Worm (Caenorhabditis elegans) whole organism, young adult: ENCODE measurements around the gene Y62H9A.1.

Experiments used
- B0019.2 ChIP-seq: fragments of 200-800 bp; sonication (Bioruptor generic); conservative IDR thresholded peaks from 2 replicates; pipeline ENCODE4 v1.3.6; 2022; ENCODE audit warnings: missing genetic modification reagents, missing genetic modification characterization, missing compliant biosample characterization
- B0261.1 ChIP-seq: sonication (generic microtip); optimal IDR thresholded peaks from 2 replicates; lab custom pipeline; 2016; ENCODE audit warnings: mild to moderate bottlenecking, missing genetic modification characterization, moderate library complexity, missing compliant biosample characterization
- B0336.3 ChIP-seq: fragments of 200-800 bp; sonication (Bioruptor generic); IDR thresholded peaks from 2 replicates; pipeline ENCODE4 v1.3.6; 2022; ENCODE audit warnings: missing genetic modification characterization, missing compliant biosample characterization
- D2030.7 ChIP-seq: fragments of 200-800 bp; sonication (Bioruptor generic); IDR thresholded peaks from 2 replicates; pipeline ENCODE4 v1.3.6; 2022; ENCODE audit warnings: missing genetic modification reagents, missing genetic modification characterization, missing compliant biosample characterization
- F22D6.2 ChIP-seq: sonication (generic microtip); optimal IDR thresholded peaks from 2 replicates; lab custom pipeline; 2016; ENCODE audit warnings: mild to moderate bottlenecking, missing genetic modification characterization, missing compliant biosample characterization
- F37B4.10 ChIP-seq: fragments of 200-800 bp; sonication (Bioruptor generic); IDR thresholded peaks from 2 replicates; pipeline ENCODE4 v1.3.6; 2022; ENCODE audit warnings: missing genetic modification characterization, missing compliant biosample characterization
- F39B2.1 ChIP-seq: fragments of 200-800 bp; sonication (Bioruptor generic); IDR thresholded peaks from 2 replicates; pipeline ENCODE4 v1.3.6; 2022; ENCODE audit warnings: missing genetic modification reagents, missing genetic modification characterization, missing compliant biosample characterization
- K12H6.12 ChIP-seq: fragments of 200-800 bp; sonication (Bioruptor generic); optimal IDR thresholded peaks from 2 replicates; lab custom pipeline; 2018; ENCODE audit warnings: mild to moderate bottlenecking, missing genetic modification characterization, missing compliant biosample characterization
- Y53F4B.3 ChIP-seq: fragments of 200-800 bp; sonication (Bioruptor generic); IDR thresholded peaks from 2 replicates; pipeline ENCODE4 v1.3.6; 2022; ENCODE audit warnings: missing genetic modification reagents, missing genetic modification characterization, missing compliant biosample characterization
- Y53G8AR.9 ChIP-seq: fragments of 200-800 bp; sonication (Bioruptor generic); conservative IDR thresholded peaks from 2 replicates; pipeline ENCODE4 v1.3.6; 2022; ENCODE audit warnings: missing genetic modification reagents, missing genetic modification characterization, missing compliant biosample characterization
- Y79H2A.3 ChIP-seq: fragments of 200-800 bp; sonication (Bioruptor generic); conservative IDR thresholded peaks from 2 replicates; pipeline ENCODE4 v1.3.6; 2022; ENCODE audit warnings: missing genetic modification reagents, missing genetic modification characterization, missing compliant biosample characterization
- aptf-3 ChIP-seq: fragments of 200-800 bp; sonication (Bioruptor generic); IDR thresholded peaks from 2 replicates; pipeline ENCODE4 v1.3.6; 2022; ENCODE audit warnings: missing genetic modification characterization, missing compliant biosample characterization
- athp-1 ChIP-seq: sonication (generic microtip); optimal IDR thresholded peaks from 2 replicates; lab custom pipeline; 2017; ENCODE audit warnings: mild to moderate bottlenecking, missing genetic modification characterization, missing compliant biosample characterization
- attf-3 ChIP-seq: fragments of 200-800 bp; sonication (Bioruptor generic); conservative IDR thresholded peaks from 2 replicates; pipeline ENCODE4 v1.3.6; 2022; ENCODE audit warnings: missing genetic modification reagents, missing genetic modification characterization, missing compliant biosample characterization
- attf-5 ChIP-seq: fragments of 200-800 bp; sonication (Bioruptor generic); optimal IDR thresholded peaks from 2 replicates; lab custom pipeline; 2018; ENCODE audit warnings: mild to moderate bottlenecking, missing genetic modification characterization, missing compliant biosample characterization
- bed-1 ChIP-seq: fragments of 200-800 bp; sonication (Bioruptor generic); IDR thresholded peaks from 2 replicates; pipeline ENCODE4 v1.3.6; 2022; ENCODE audit warnings: missing genetic modification reagents, missing genetic modification characterization, missing compliant biosample characterization
- ccch-3 ChIP-seq: fragments of 200-800 bp; sonication (Bioruptor generic); optimal IDR thresholded peaks from 2 replicates; lab custom pipeline; 2018; ENCODE audit warnings: mild to moderate bottlenecking, missing genetic modification characterization, missing compliant biosample characterization
- ceh-40 ChIP-seq: fragments of 200-800 bp; sonication (Bioruptor generic); IDR thresholded peaks from 2 replicates; pipeline ENCODE4 v1.3.6; 2022; ENCODE audit warnings: missing genetic modification characterization, missing compliant biosample characterization
- ceh-58 ChIP-seq: fragments of 200-800 bp; sonication (Bioruptor generic); IDR thresholded peaks from 2 replicates; pipeline ENCODE4 v1.3.6; 2022; ENCODE audit warnings: missing genetic modification characterization, missing compliant biosample characterization
- egrh-3 ChIP-seq: fragments of 200-800 bp; sonication (Bioruptor generic); IDR thresholded peaks from 2 replicates; pipeline ENCODE4 v1.3.6; 2022; ENCODE audit warnings: missing genetic modification reagents, missing genetic modification characterization, missing compliant biosample characterization
- ekl-4 ChIP-seq: fragments of 200-800 bp; sonication (Bioruptor generic); IDR thresholded peaks from 2 replicates; pipeline ENCODE4 v1.3.6; 2022; ENCODE audit warnings: missing genetic modification reagents, missing genetic modification characterization, missing compliant biosample characterization
- ets-4 ChIP-seq: fragments of 200-800 bp; sonication (Bioruptor generic); optimal IDR thresholded peaks from 2 replicates; lab custom pipeline; 2018; ENCODE audit warnings: mild to moderate bottlenecking, missing genetic modification characterization, missing compliant biosample characterization
- hlh-26 ChIP-seq: fragments of 200-800 bp; sonication (Bioruptor generic); conservative IDR thresholded peaks from 2 replicates; pipeline ENCODE4 v1.3.6; 2022; ENCODE audit warnings: missing genetic modification reagents, missing genetic modification characterization, missing compliant biosample characterization
- hmg-1.2 ChIP-seq: fragments of 200-800 bp; sonication (Bioruptor generic); IDR thresholded peaks from 2 replicates; pipeline ENCODE4 v1.3.6; 2022; ENCODE audit warnings: missing genetic modification reagents, missing genetic modification characterization, missing compliant biosample characterization
- hmg-20 ChIP-seq: fragments of 200-800 bp; sonication (Bioruptor generic); IDR thresholded peaks from 2 replicates; pipeline ENCODE4 v1.3.6; 2022; ENCODE audit warnings: missing genetic modification reagents, missing genetic modification characterization, missing compliant biosample characterization
- let-607 ChIP-seq, 2 experiments: fragments of 200-800 bp in 1 of 2; sonication (Bioruptor generic) in 1 of 2; sonication (generic microtip) in 1 of 2; optimal IDR thresholded peaks; 2 replicates each; lab custom pipeline; 2016 to 2018; ENCODE audit warnings: mild to moderate bottlenecking in 2 of 2, missing compliant biosample characterization in 2 of 2, missing genetic modification characterization in 2 of 2, moderate library complexity in 2 of 2, missing genotype in 1 of 2
- lin-26 ChIP-seq: fragments of 200-800 bp; sonication (Bioruptor generic); IDR thresholded peaks from 2 replicates; pipeline ENCODE4 v1.3.6; 2022; ENCODE audit warnings: missing genetic modification reagents, missing genetic modification characterization, missing compliant biosample characterization
- lin-35 ChIP-seq, 3 experiments: fragments of 150-350 bp in 2 of 3; sonication (generic microtip) in 1 of 3; optimal IDR thresholded peaks; 2 replicates each; lab custom pipeline; 2014 to 2018; ENCODE audit warnings: missing biosample characterization in 3 of 3, missing genetic modification characterization in 3 of 3, missing genetic modification reagents in 3 of 3
- lir-1 ChIP-seq: fragments of 200-800 bp; sonication (Bioruptor generic); conservative IDR thresholded peaks from 2 replicates; pipeline ENCODE4 v1.3.6; 2022; ENCODE audit warnings: missing genetic modification reagents, missing genetic modification characterization, missing compliant biosample characterization
- lsy-27 ChIP-seq: sonication (generic microtip); optimal IDR thresholded peaks from 2 replicates; lab custom pipeline; 2017; ENCODE audit warnings: missing genetic modification characterization, mild to moderate bottlenecking, missing compliant biosample characterization, antibody characterized with exemption, missing genotype, borderline replicate concordance; ENCODE audit not compliant: insufficient read depth
- madf-10 ChIP-seq: sonication (generic microtip); optimal IDR thresholded peaks from 2 replicates; lab custom pipeline; 2016; ENCODE audit warnings: mild to moderate bottlenecking, missing genetic modification characterization, missing compliant biosample characterization
- madf-3 ChIP-seq: fragments of 200-800 bp; sonication (Bioruptor generic); IDR thresholded peaks from 2 replicates; pipeline ENCODE4 v1.3.6; 2022; ENCODE audit warnings: missing genetic modification reagents, missing genetic modification characterization, missing compliant biosample characterization
- madf-6 ChIP-seq: fragments of 200-800 bp; sonication (Bioruptor generic); IDR thresholded peaks from 2 replicates; pipeline ENCODE4 v1.3.6; 2022; ENCODE audit warnings: missing genetic modification reagents, missing genetic modification characterization, missing compliant biosample characterization
- madf-8 ChIP-seq: fragments of 200-800 bp; sonication (Bioruptor generic); conservative IDR thresholded peaks from 2 replicates; pipeline ENCODE4 v1.3.6; 2022; ENCODE audit warnings: missing genetic modification reagents, missing genetic modification characterization, missing compliant biosample characterization
- mxl-1 ChIP-seq: sonication (generic microtip); optimal IDR thresholded peaks from 2 replicates; lab custom pipeline; 2016; ENCODE audit warnings: missing genetic modification characterization, missing compliant biosample characterization
- nfya-1 ChIP-seq: sonication (generic microtip); optimal IDR thresholded peaks from 2 replicates; lab custom pipeline; 2017; ENCODE audit warnings: antibody characterized with exemption, missing compliant biosample characterization, missing genetic modification characterization, borderline replicate concordance; ENCODE audit not compliant: insufficient read depth
- nfyb-1 ChIP-seq: fragments of 200-800 bp; sonication (Bioruptor generic); IDR thresholded peaks from 2 replicates; pipeline ENCODE4 v1.3.6; 2022; ENCODE audit warnings: missing genetic modification reagents, missing genetic modification characterization, missing compliant biosample characterization
- nhr-120 ChIP-seq: fragments of 200-800 bp; sonication (Bioruptor generic); IDR thresholded peaks from 2 replicates; pipeline ENCODE4 v1.3.6; 2022; ENCODE audit warnings: missing genetic modification characterization, missing compliant biosample characterization
- nhr-27 ChIP-seq: fragments of 200-800 bp; sonication (Bioruptor generic); optimal IDR thresholded peaks from 2 replicates; lab custom pipeline; 2018; ENCODE audit warnings: mild to moderate bottlenecking, missing genetic modification characterization, moderate library complexity, missing compliant biosample characterization
- rcor-1 ChIP-seq: fragments of 200-800 bp; sonication (Bioruptor generic); IDR thresholded peaks from 2 replicates; pipeline ENCODE4 v1.3.6; 2022; ENCODE audit warnings: missing genetic modification reagents, missing genetic modification characterization, missing compliant biosample characterization
- rec-8 ChIP-seq, 2 experiments: sonication (generic microtip); optimal IDR thresholded peaks; 2 replicates each; lab custom pipeline; 2016; ENCODE audit warnings: mild to moderate bottlenecking in 2 of 2, missing genetic modification characterization in 2 of 2, missing genetic modification reagents in 2 of 2, missing genotype in 2 of 2, missing biosample characterization in 1 of 2, missing compliant biosample characterization in 1 of 2, moderate library complexity in 1 of 2
- sdz-38 ChIP-seq: sonication (generic microtip); optimal IDR thresholded peaks from 2 replicates; lab custom pipeline; 2016; ENCODE audit warnings: missing genotype, missing genetic modification characterization, missing compliant biosample characterization
- sea-2 ChIP-seq: fragments of 200-800 bp; sonication (Bioruptor generic); IDR thresholded peaks from 2 replicates; pipeline ENCODE4 v1.3.6; 2022; ENCODE audit warnings: missing genetic modification characterization, missing compliant biosample characterization
- tbp1 ChIP-seq: fragments of 200-800 bp; sonication (Bioruptor generic); optimal IDR thresholded peaks from 2 replicates; lab custom pipeline; 2018; ENCODE audit warnings: mild to moderate bottlenecking, missing genetic modification characterization, missing compliant biosample characterization
- tlf-1 ChIP-seq: fragments of 200-800 bp; sonication (Bioruptor generic); optimal IDR thresholded peaks from 2 replicates; lab custom pipeline; 2018; ENCODE audit warnings: mild to moderate bottlenecking, missing genetic modification characterization, missing compliant biosample characterization
- unc-62 ChIP-seq: fragments of 150-350 bp; optimal IDR thresholded peaks from 2 replicates; lab custom pipeline; 2014; ENCODE audit warnings: missing biosample characterization, missing genetic modification reagents, missing genetic modification characterization
- ztf-18 ChIP-seq: sonication (generic microtip); optimal IDR thresholded peaks from 2 replicates; lab custom pipeline; 2016; ENCODE audit warnings: missing genotype, mild to moderate bottlenecking, missing genetic modification characterization, missing compliant biosample characterization
- ztf-22 ChIP-seq: fragments of 200-800 bp; sonication (Bioruptor generic); optimal IDR thresholded peaks from 2 replicates; lab custom pipeline; 2018; ENCODE audit warnings: mild to moderate bottlenecking, missing genetic modification characterization, moderate library complexity, missing compliant biosample characterization
- ztf-25 ChIP-seq: fragments of 200-800 bp; sonication (Bioruptor generic); IDR thresholded peaks from 2 replicates; pipeline ENCODE4 v1.3.6; 2022; ENCODE audit warnings: missing genetic modification reagents, missing genetic modification characterization, missing compliant biosample characterization

The Y62H9A.1 gene

DNA sequence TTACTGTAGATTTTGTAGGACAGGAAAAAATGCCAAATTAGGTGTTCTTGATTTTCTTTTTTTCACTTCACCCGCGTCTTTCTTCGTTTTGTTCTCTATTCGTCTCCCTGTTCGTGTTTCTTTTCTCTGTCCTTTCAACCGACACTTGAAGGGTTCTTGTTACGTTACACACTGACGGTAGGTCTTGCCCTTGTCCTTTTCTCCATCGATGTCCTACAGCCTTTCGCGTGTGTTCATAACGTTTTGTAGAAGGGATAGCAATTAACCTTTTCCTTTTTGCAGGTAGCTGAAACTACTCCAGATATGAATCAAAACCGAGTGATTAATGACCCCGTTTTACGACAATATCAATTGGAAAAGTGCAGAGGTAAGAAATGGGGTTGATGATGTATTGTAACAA lies 48.8 kb downstream of the Y62H9A.1 start, which contains the start of gene F55G7.1 (continued):
- TF ChIP-seq ekl-4 (GFP tag; lab: Robert Waterston, UW), result no peak
- TF ChIP-seq mxl-1, result no peak
- TF ChIP-seq ztf-22 (GFP tag; lab: Kevin White, UChicago), result no peak
- TF ChIP-seq D2030.7 (GFP tag; lab: Robert Waterston, UW), result no peak
- no peak for TF ChIP-seq ceh-58
- no peak for TF ChIP-seq egrh-3 (GFP tag; lab: Robert Waterston, UW)
- no peak for TF ChIP-seq tbp1
- TF ChIP-seq nfya-1 (tag; lab: Kevin White, UChicago), result no peak
- TF ChIP-seq B0019.2 (GFP tag; lab: Robert Waterston, UW), result no peak
- no peak for TF ChIP-seq ztf-18
- no peak for TF ChIP-seq lsy-27 (tag; lab: Kevin White, UChicago)
- no peak for TF ChIP-seq athp-1 (tag; lab: Kevin White, UChicago)
- TF ChIP-seq bed-1 (GFP tag; lab: Robert Waterston, UW), result no peak
- no peak for TF ChIP-seq aptf-3 (GFP tag; lab: Robert Waterston, UW)
- TF ChIP-seq let-607 (tag; optimal IDR thresholded peaks at IDR 0.05; lab: Kevin White, UChicago), result no peak
- no peak for TF ChIP-seq rec-8 (tag; optimal IDR thresholded peaks at IDR 0.05; lab: Kevin White, UChicago)
- TF ChIP-seq sdz-38 (tag; lab: Kevin White, UChicago), result no peak
- TF ChIP-seq hmg-1.2 (GFP tag; lab: Robert Waterston, UW), result no peak; the same call in 1 of the 2 replicates
- TF ChIP-seq unc-62 (GFP tag; lab: Kevin White, UChicago), result no peak
- TF ChIP-seq lin-26 (GFP tag; lab: Robert Waterston, UW), result no peak
- TF ChIP-seq ets-4 (GFP tag; lab: Kevin White, UChicago), result no peak
- no peak for TF ChIP-seq nhr-120 (GFP tag; lab: Robert Waterston, UW)
- TF ChIP-seq madf-8, result no peak
- TF ChIP-seq ccch-3, result no peak
- TF ChIP-seq F22D6.2 (tag; lab: Kevin White, UChicago), result no peak
- no peak for TF ChIP-seq attf-5 (GFP tag; lab: Kevin White, UChicago)
- TF ChIP-seq ztf-25, result no peak
- no peak for TF ChIP-seq nfyb-1 (GFP tag; lab: Robert Waterston, UW)
- no peak; the same call in 1 of the 2 replicates for TF ChIP-seq Y53G8AR.9 (GFP tag; lab: Robert Waterston, UW)
- no peak for TF ChIP-seq nhr-27 (tag; lab: Kevin White, UChicago)
- TF ChIP-seq lin-35 (GFP tag; optimal IDR thresholded peaks at IDR 0.05; lab: Kevin White, UChicago), result no peak
- TF ChIP-seq Y53F4B.3 (GFP tag; lab: Robert Waterston, UW), result no peak
- TF ChIP-seq F37B4.10, result no peak
- no peak for TF ChIP-seq F39B2.1 (GFP tag; lab: Robert Waterston, UW)
- no peak for TF ChIP-seq Y79H2A.3 (GFP tag; lab: Robert Waterston, UW)
- TF ChIP-seq rcor-1 (GFP tag; lab: Robert Waterston, UW), result no peak
- TF ChIP-seq B0261.1, result peak; percentile 28
- no peak for TF ChIP-seq K12H6.12 (tag; lab: Kevin White, UChicago)
- TF ChIP-seq B0336.3 (GFP tag; lab: Robert Waterston, UW), result no peak
- TF ChIP-seq lir-1, result no peak
- no peak for TF ChIP-seq attf-3 (GFP tag; lab: Robert Waterston, UW)
- TF ChIP-seq sea-2 (GFP tag; lab: Robert Waterston, UW), result no peak
- peak; percentile 18; the same call in 1 of the 2 replicates for TF ChIP-seq hmg-20 (GFP tag; lab: Robert Waterston, UW)
- TF ChIP-seq madf-6, result no peak
- no peak for TF ChIP-seq hlh-26
- TF ChIP-seq madf-3 (GFP tag; lab: Robert Waterston, UW), result no peak
- TF ChIP-seq madf-10 (tag; lab: Kevin White, UChicago), result no peak
- TF ChIP-seq tlf-1 (GFP tag; lab: Kevin White, UChicago), result no peak
- no peak for TF ChIP-seq ceh-40 (GFP tag; lab: Robert Waterston, UW)
